Fruit fly (Drosophila melanogaster): ENCODE results near the gene CG1647.

CG1647 gene

DNA sequence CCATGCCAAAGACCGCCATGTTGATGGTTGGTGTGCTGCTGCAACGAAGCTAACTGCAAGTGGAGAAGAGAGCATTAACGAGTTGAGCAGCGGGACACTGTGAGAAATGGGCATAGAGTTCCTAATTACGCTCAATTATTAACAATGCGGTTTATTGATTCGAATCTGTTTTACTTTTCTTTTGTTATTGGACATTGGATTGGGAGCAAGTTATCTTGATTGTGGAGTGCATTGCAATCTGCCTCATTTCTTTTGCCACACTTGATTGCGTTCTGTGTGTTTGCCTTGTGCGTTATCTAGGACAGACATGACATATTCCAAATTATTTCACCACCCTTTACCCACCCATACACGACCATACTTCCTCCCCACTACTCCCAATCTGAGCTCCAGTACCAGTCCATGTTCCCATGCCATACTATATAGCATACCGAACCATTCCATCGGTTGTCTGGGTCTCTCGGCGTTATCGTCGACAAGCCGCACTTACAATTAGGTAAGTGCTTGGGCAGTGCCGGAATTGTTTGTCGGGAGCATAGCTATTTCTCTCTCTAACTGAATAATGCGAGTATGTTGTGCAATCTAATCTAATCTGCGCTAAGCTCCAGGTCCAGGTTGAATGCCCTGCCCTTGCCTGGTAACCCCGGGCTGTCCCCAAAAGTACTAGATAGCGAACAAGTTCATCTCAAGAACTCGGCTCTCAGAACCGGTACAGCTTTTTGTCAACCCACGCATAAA lies 37.4 kb downstream of the CG1647 start (continued):
- TF ChIP-seq lola (GFP tag; optimal IDR thresholded peaks at IDR 0.05) (peak in 1 of 3 experiments; percentile 40), Dref (GFP tag; IDR thresholded peaks at IDR 0.05) (no peak), Chrac-16 (GFP tag; optimal IDR thresholded peaks at IDR 0.05) (peak; percentile 6), D (optimal IDR thresholded peaks at IDR 0.05) (no peak), D (GFP tag; optimal IDR thresholded peaks at IDR 0.05) (peak; percentile 27), ara (GFP tag; IDR thresholded peaks at IDR 0.05) (0 out of 2 replicates have a peak, but pooled peaks have one; percentile 39), Aef1 (GFP tag; IDR thresholded peaks at IDR 0.05) (no peak), stc (GFP tag; IDR thresholded peaks at IDR 0.05) (peak; percentile 67; the same call in 1 of the 2 replicates), crc (GFP tag; optimal IDR thresholded peaks at IDR 0.05) (no peak), sug (tag; optimal IDR thresholded peaks at IDR 0.05) (no peak), Dll (GFP tag; IDR thresholded peaks at IDR 0.05; ENCODE audit: partially characterized antibody) (no peak), CG10654 (GFP tag; optimal IDR thresholded peaks at IDR 0.05) (no peak), CG34376 (GFP tag; optimal IDR thresholded peaks at IDR 0.05) (no peak), Nf-YB (GFP tag; optimal IDR thresholded peaks at IDR 0.05) (no peak), fu2 (GFP tag; optimal IDR thresholded peaks at IDR 0.05) (no peak), Ets97D (GFP tag; optimal IDR thresholded peaks at IDR 0.05) (no peak), Bdp1 (GFP tag; optimal IDR thresholded peaks at IDR 0.05) (no peak), seq (GFP tag; IDR thresholded peaks at IDR 0.05) (no peak), chn (GFP tag; optimal IDR thresholded peaks at IDR 0.05) (peak; percentile 15), HLHmδ (GFP tag; optimal IDR thresholded peaks at IDR 0.05) (no peak), Xrp1 (GFP tag; IDR thresholded peaks at IDR 0.05) (peak; percentile 63), ken (GFP tag; IDR thresholded peaks at IDR 0.05) (peak; percentile 57; the same call in 1 of the 3 replicates), Nf-YC (tag; optimal IDR thresholded peaks at IDR 0.05) (no peak), crol (GFP tag; IDR thresholded peaks at IDR 0.05) (no peak; the same call in 1 of the 2 replicates), CG17361 (GFP tag; IDR thresholded peaks at IDR 0.05) (peak; percentile 45; the same call in 1 of the 3 replicates), sd (tag; optimal IDR thresholded peaks at IDR 0.05) (no peak), CG8765 (GFP tag; IDR thresholded peaks at IDR 0.05) (no peak), aop (GFP tag; IDR thresholded peaks at IDR 0.05) (no peak), hth (optimal IDR thresholded peaks at IDR 0.05) (no peak), CG1602 (GFP tag; optimal IDR thresholded peaks at IDR 0.05) (peak; percentile 4), hkb (optimal IDR thresholded peaks at IDR 0.05) (no peak), hkb (GFP tag; IDR thresholded peaks at IDR 0.05) (peak; percentile 40; the same call in 1 of the 2 replicates), CG15269 (tag; optimal IDR thresholded peaks at IDR 0.05) (peak; percentile 33), lilli (GFP tag; optimal IDR thresholded peaks at IDR 0.05) (no peak), CG17385 (GFP tag; optimal IDR thresholded peaks at IDR 0.05) (peak; percentile 51), Antp (GFP tag; optimal IDR thresholded peaks at IDR 0.05) (peak; percentile 54), Hr3 (GFP tag; optimal IDR thresholded peaks at IDR 0.05) (peak; percentile 26), dati (GFP tag; IDR thresholded peaks at IDR 0.05) (no peak), CG17802 (tag; optimal IDR thresholded peaks at IDR 0.05) (no peak), BtbVII (GFP tag; optimal IDR thresholded peaks at IDR 0.05) (no peak), fd3F (GFP tag; optimal IDR thresholded peaks at IDR 0.05) (no peak), Ada2b (GFP tag; IDR thresholded peaks at IDR 0.05) (0 out of 2 replicates have a peak, but pooled peaks have one; percentile 31), Sox100B (GFP tag; optimal IDR thresholded peaks at IDR 0.05) (peak; percentile 14), CG11093 (GFP tag; IDR thresholded peaks at IDR 0.05) (no peak), CG11398 (GFP tag; optimal IDR thresholded peaks at IDR 0.05) (no peak), CG2199 (GFP tag; IDR thresholded peaks at IDR 0.05) (no peak; the same call in 2 of the 3 replicates), HmgD (GFP tag; optimal IDR thresholded peaks at IDR 0.05) (no peak), inv (GFP tag; IDR thresholded peaks at IDR 0.05; ENCODE audit: partially characterized antibody) (no peak), CG12104 (GFP tag; optimal IDR thresholded peaks at IDR 0.05) (no peak), CG42726 (GFP tag; IDR thresholded peaks at IDR 0.05; ENCODE audit: partially characterized antibody) (no peak), CG2875 (GFP tag; optimal IDR thresholded peaks at IDR 0.05) (no peak)
